Worm (Caenorhabditis elegans) whole organism, L4 larva: ENCODE results near the gene F14F3.4.

Source experiments
- F37D6.2 ChIP-seq: sonication (generic microtip); optimal IDR thresholded peaks from 2 replicates; lab custom pipeline; 2016; ENCODE audit warnings: mild to moderate bottlenecking, missing genetic modification characterization, missing compliant biosample characterization
- R02D3.7 ChIP-seq: fragments of 150-350 bp; sonication (generic microtip); optimal IDR thresholded peaks from 3 replicates; lab custom pipeline; 2014; ENCODE audit warnings: missing biosample characterization, missing genetic modification characterization
- ZK546.5 ChIP-seq, 2 experiments: sonication (generic microtip); optimal IDR thresholded peaks; 2 replicates each; lab custom pipeline; 2017; ENCODE audit warnings: missing biosample characterization in 2 of 2, missing genetic modification characterization in 2 of 2
- ama-1 ChIP-seq: fragments of 150-350 bp; optimal IDR thresholded peaks from 2 replicates; lab custom pipeline; 2014; ENCODE audit warnings: inconsistent platforms, mixed read lengths
- attf-4 ChIP-seq: sonication (generic microtip); optimal IDR thresholded peaks from 3 replicates; lab custom pipeline; 2017; ENCODE audit warnings: missing biosample characterization, missing genetic modification characterization
- daf-19 ChIP-seq: fragments of 200-800 bp; sonication (Bioruptor generic); conservative IDR thresholded peaks from 2 replicates; pipeline ENCODE4 v1.3.6; 2022; ENCODE audit warnings: missing genetic modification characterization, missing compliant biosample characterization
- hif-1 ChIP-seq, 2 experiments: sonication (generic microtip); optimal IDR thresholded peaks; 2 replicates each; lab custom pipeline; 2016 to 2017; ENCODE audit warnings: missing compliant biosample characterization in 2 of 2, missing genetic modification characterization in 2 of 2, missing genetic modification reagents in 2 of 2, missing genotype in 2 of 2, mild to moderate bottlenecking in 1 of 2
- jun-1 ChIP-seq: fragments of 150-350 bp; optimal IDR thresholded peaks from 2 replicates; lab custom pipeline; 2014; ENCODE audit warnings: missing biosample characterization, missing genetic modification reagents, missing genetic modification characterization
- madf-9 ChIP-seq: fragments of 200-800 bp; sonication (Bioruptor generic); conservative IDR thresholded peaks from 2 replicates; pipeline ENCODE4 v1.3.6; 2022; ENCODE audit warnings: missing genetic modification reagents, missing genetic modification characterization, missing compliant biosample characterization
- nhr-28 ChIP-seq: fragments of 150-350 bp; optimal IDR thresholded peaks from 2 replicates; lab custom pipeline; 2014; ENCODE audit warnings: missing biosample characterization, missing genetic modification characterization
- set-16 ChIP-seq: fragments of 200-800 bp; sonication (Bioruptor generic); IDR thresholded peaks from 2 replicates; pipeline ENCODE4 v1.3.6; 2022; ENCODE audit warnings: missing genetic modification reagents, missing genetic modification characterization, missing compliant biosample characterization
- unc-130 ChIP-seq: sonication (generic microtip); optimal IDR thresholded peaks from 2 replicates; lab custom pipeline; 2016; ENCODE audit warnings: missing genetic modification reagents, missing genetic modification characterization, missing compliant biosample characterization

DNA sequence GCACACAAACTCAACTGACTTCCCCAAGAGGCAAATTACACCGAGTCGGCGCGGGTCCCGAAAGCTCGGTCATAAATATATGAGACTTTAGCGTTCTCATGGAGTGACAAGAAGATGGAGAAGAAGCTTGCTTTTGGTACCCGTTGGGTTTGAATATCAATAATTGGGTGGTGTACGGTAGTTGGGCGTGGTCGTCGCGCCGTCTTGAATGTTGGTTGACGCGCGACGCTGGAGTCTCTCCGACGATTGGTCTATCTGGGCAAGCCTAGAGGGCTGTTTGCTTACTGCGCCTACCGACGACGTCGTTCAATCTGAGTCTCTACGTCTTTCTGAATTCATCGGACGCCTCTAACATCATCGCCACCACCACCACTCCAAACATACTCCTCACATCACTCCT lies 6.4 kb downstream of the F14F3.4 start:
- no peak for TF ChIP-seq R02D3.7
- no peak for TF ChIP-seq madf-9 (GFP tag; lab: Robert Waterston, UW)
- TF ChIP-seq hif-1 (tag; optimal IDR thresholded peaks at IDR 0.05; lab: Kevin White, UChicago): no peak
- no peak for TF ChIP-seq ama-1
- TF ChIP-seq set-16 (GFP tag; lab: Robert Waterston, UW): no peak
- no peak for TF ChIP-seq F37D6.2 (tag; lab: Kevin White, UChicago)
- no peak for TF ChIP-seq jun-1 (tag; lab: Kevin White, UChicago)
- no peak for TF ChIP-seq attf-4
- no peak for TF ChIP-seq ZK546.5 (tag; optimal IDR thresholded peaks at IDR 0.05; lab: Kevin White, UChicago)
- no peak for TF ChIP-seq daf-19 (GFP tag; lab: Robert Waterston, UW)
- TF ChIP-seq nhr-28 (tag; lab: Kevin White, UChicago): no peak
- no peak for TF ChIP-seq unc-130
